Fruit fly (Drosophila melanogaster) whole organism, embryonic: Measurements from ENCODE around the gene BBIP1.
A peak's percentile ranks its signal among the peaks of the same experiment; 100 is the strongest.

Source experiments
- Aef1 ChIP-seq: fragments of 200-800 bp; sonication (Bioruptor generic); IDR thresholded peaks from 3 replicates; pipeline ENCODE4 v1.3.6; 2022; ENCODE audit warnings: missing biosample characterization, missing genetic modification characterization
- Asciz ChIP-seq: fragments of 200-800 bp; sonication (Bioruptor generic); optimal IDR thresholded peaks from 2 replicates; lab custom pipeline; 2017; ENCODE audit warnings: missing biosample characterization, mild to moderate bottlenecking, missing genetic modification characterization, missing genetic modification reagents
- Atf-2 ChIP-seq: fragments of 200-800 bp; sonication (Bioruptor generic); optimal IDR thresholded peaks from 2 replicates; lab custom pipeline; 2016; ENCODE audit warnings: missing biosample characterization, missing genetic modification characterization
- Blimp-1 ChIP-seq: fragments of 200-800 bp; sonication (Bioruptor generic); optimal IDR thresholded peaks from 3 replicates; lab custom pipeline; 2018; ENCODE audit warnings: missing biosample characterization, missing genetic modification characterization, mild to moderate bottlenecking, moderate library complexity, missing genetic modification reagents
- CG11695 ChIP-seq: fragments of 200-800 bp; sonication (Bioruptor generic); IDR thresholded peaks from 3 replicates; pipeline ENCODE4 v1.3.6; 2022; ENCODE audit warnings: missing biosample characterization, missing genetic modification characterization
- CG13624 ChIP-seq: fragments of 200-800 bp; sonication (Bioruptor generic); optimal IDR thresholded peaks from 2 replicates; lab custom pipeline; 2016; ENCODE audit warnings: missing biosample characterization, missing genetic modification characterization
- CG13775 ChIP-seq: fragments of 200-800 bp; sonication (Bioruptor generic); optimal IDR thresholded peaks from 3 replicates; lab custom pipeline; 2017; ENCODE audit warnings: missing biosample characterization, mild to moderate bottlenecking, missing genetic modification characterization
- CG15073 ChIP-seq: fragments of 200-800 bp; sonication (Bioruptor generic); optimal IDR thresholded peaks from 2 replicates; lab custom pipeline; 2016; ENCODE audit warnings: missing biosample characterization, missing genetic modification characterization
- CG15601 ChIP-seq: fragments of 200-800 bp; sonication (Bioruptor generic); optimal IDR thresholded peaks from 3 replicates; lab custom pipeline; 2019; ENCODE audit warnings: missing biosample characterization, mild to moderate bottlenecking, missing genetic modification characterization, moderate library complexity
- CG1647 ChIP-seq: fragments of 200-800 bp; sonication (Bioruptor generic); optimal IDR thresholded peaks from 3 replicates; lab custom pipeline; 2016; ENCODE audit warnings: missing biosample characterization, missing genetic modification characterization
- CG2120 ChIP-seq: fragments of 200-800 bp; sonication (Bioruptor generic); optimal IDR thresholded peaks from 3 replicates; lab custom pipeline; 2016; ENCODE audit warnings: missing biosample characterization, missing genetic modification characterization
- CG2678 ChIP-seq: fragments of 200-800 bp; sonication (Bioruptor generic); optimal IDR thresholded peaks from 3 replicates; lab custom pipeline; 2019; ENCODE audit warnings: missing biosample characterization, mild to moderate bottlenecking, missing genetic modification characterization, moderate library complexity
- CG4328 ChIP-seq: fragments of 200-800 bp; sonication (Bioruptor generic); optimal IDR thresholded peaks from 3 replicates; lab custom pipeline; 2017; ENCODE audit warnings: missing biosample characterization, missing genetic modification reagents, missing genetic modification characterization
- CG4820 ChIP-seq: fragments of 200-800 bp; sonication (Bioruptor generic); optimal IDR thresholded peaks from 3 replicates; lab custom pipeline; 2016; ENCODE audit warnings: missing biosample characterization, missing genetic modification characterization
- CG5245 ChIP-seq: fragments of 200-800 bp; sonication (Bioruptor generic); optimal IDR thresholded peaks from 3 replicates; lab custom pipeline; 2016; ENCODE audit warnings: missing biosample characterization, missing genetic modification characterization
- CG6254 ChIP-seq: fragments of 200-800 bp; sonication (Bioruptor generic); optimal IDR thresholded peaks from 3 replicates; lab custom pipeline; 2017; ENCODE audit warnings: mild to moderate bottlenecking, missing biosample characterization, missing genetic modification reagents, missing genetic modification characterization
- CG6854 ChIP-seq: fragments of 200-800 bp; sonication (Bioruptor generic); optimal IDR thresholded peaks from 3 replicates; lab custom pipeline; 2017; ENCODE audit warnings: missing biosample characterization, mild to moderate bottlenecking, missing genetic modification characterization
- CG7839 ChIP-seq: fragments of 200-800 bp; sonication (Bioruptor generic); optimal IDR thresholded peaks from 3 replicates; lab custom pipeline; 2018; ENCODE audit warnings: missing biosample characterization, mild to moderate bottlenecking, missing genetic modification characterization, moderate library complexity
- CG7987 ChIP-seq: fragments of 200-800 bp; sonication (Bioruptor generic); optimal IDR thresholded peaks from 2 replicates; lab custom pipeline; 2018; ENCODE audit warnings: missing biosample characterization, mild to moderate bottlenecking, missing genetic modification characterization, moderate library complexity
- Deaf1 ChIP-seq: fragments of 200-800 bp; optimal IDR thresholded peaks from 3 replicates; lab custom pipeline; 2019; ENCODE audit warnings: missing biosample characterization, mild to moderate bottlenecking, missing genetic modification characterization, moderate library complexity
- Fer1 ChIP-seq: fragments of 200-800 bp; sonication (Bioruptor generic); optimal IDR thresholded peaks from 2 replicates; lab custom pipeline; 2017; ENCODE audit warnings: missing biosample characterization, mild to moderate bottlenecking, missing genetic modification characterization
- HLH3B ChIP-seq: fragments of 200-800 bp; sonication (Bioruptor generic); IDR thresholded peaks from 2 replicates; pipeline ENCODE4 v1.3.6; 2022; ENCODE audit warnings: missing biosample characterization, missing genetic modification characterization
- Hey ChIP-seq: fragments of 200-800 bp; sonication (Bioruptor generic); optimal IDR thresholded peaks from 3 replicates; lab custom pipeline; 2018; ENCODE audit warnings: missing biosample characterization, mild to moderate bottlenecking, missing genetic modification characterization
- Mes4 ChIP-seq: fragments of 200-800 bp; sonication (Bioruptor generic); optimal IDR thresholded peaks from 2 replicates; lab custom pipeline; 2016; ENCODE audit warnings: missing biosample characterization, missing genetic modification characterization
- NFAT ChIP-seq: fragments of 200-800 bp; sonication (Bioruptor generic); IDR thresholded peaks from 2 replicates; pipeline ENCODE4 v1.3.6; 2022; ENCODE audit warnings: missing biosample characterization, missing genetic modification characterization
- Rx ChIP-seq: fragments of 200-800 bp; sonication (Bioruptor generic); IDR thresholded peaks from 2 replicates; pipeline ENCODE4 v1.3.6; 2022; ENCODE audit warnings: missing biosample characterization, missing genetic modification characterization
- Side ChIP-seq: fragments of 200-800 bp; sonication (Bioruptor generic); optimal IDR thresholded peaks from 2 replicates; lab custom pipeline; 2016; ENCODE audit warnings: missing biosample characterization, missing genetic modification characterization
- Sox102F ChIP-seq: fragments of 200-800 bp; sonication (Bioruptor generic); optimal IDR thresholded peaks from 2 replicates; lab custom pipeline; 2018; ENCODE audit warnings: missing biosample characterization, mild to moderate bottlenecking, missing genetic modification characterization, moderate library complexity
- Stat92E ChIP-seq, 3 experiments: fragments of >200 bp in 2 of 3; fragments of 200-800 bp in 1 of 3; sonication (Bioruptor generic) in 1 of 3; optimal IDR thresholded peaks; 2 replicates each; lab custom pipeline; 2017 to 2019; ENCODE audit warnings: missing biosample characterization in 3 of 3, missing genetic modification characterization in 3 of 3, mild to moderate bottlenecking in 1 of 3, moderate library complexity in 1 of 3
- Vsx1 ChIP-seq: fragments of 200-800 bp; sonication (Bioruptor generic); optimal IDR thresholded peaks from 2 replicates; lab custom pipeline; 2017; ENCODE audit warnings: missing biosample characterization, mild to moderate bottlenecking, missing genetic modification characterization, missing genetic modification reagents
- Xbp1 ChIP-seq: fragments of 200-800 bp; sonication (Bioruptor generic); optimal IDR thresholded peaks from 3 replicates; lab custom pipeline; 2016; ENCODE audit warnings: missing biosample characterization, mild to moderate bottlenecking, missing genetic modification characterization
- bab2 ChIP-seq: fragments of 200-800 bp; sonication (Bioruptor generic); optimal IDR thresholded peaks from 2 replicates; lab custom pipeline; 2016; ENCODE audit warnings: missing biosample characterization, missing genetic modification characterization
- cas ChIP-seq: fragments of 200-800 bp; sonication (Bioruptor generic); IDR thresholded peaks from 2 replicates; pipeline ENCODE4 v1.3.6; 2022; ENCODE audit warnings: missing biosample characterization, missing genetic modification characterization
- exex ChIP-seq: fragments of 200-800 bp; sonication (Bioruptor generic); optimal IDR thresholded peaks from 4 replicates; lab custom pipeline; 2018; ENCODE audit warnings: missing biosample characterization, mild to moderate bottlenecking, missing genetic modification characterization, moderate library complexity
- grn ChIP-seq: fragments of 200-800 bp; sonication (Bioruptor generic); optimal IDR thresholded peaks from 3 replicates; lab custom pipeline; 2017; ENCODE audit warnings: missing biosample characterization, missing genetic modification characterization
- gro ChIP-seq: fragments of 200-800 bp; sonication (Bioruptor generic); optimal IDR thresholded peaks from 2 replicates; lab custom pipeline; 2016; ENCODE audit warnings: missing biosample characterization, missing genetic modification characterization
- lbe ChIP-seq: fragments of 200-800 bp; sonication (Bioruptor generic); optimal IDR thresholded peaks from 2 replicates; lab custom pipeline; 2016; ENCODE audit warnings: missing biosample characterization, mild to moderate bottlenecking, missing genetic modification characterization
- nom ChIP-seq: fragments of 200-800 bp; sonication (Bioruptor generic); optimal IDR thresholded peaks from 2 replicates; lab custom pipeline; 2017; ENCODE audit warnings: missing biosample characterization, missing genetic modification characterization, mild to moderate bottlenecking, moderate library complexity, missing genetic modification reagents
- pum ChIP-seq: fragments of 200-800 bp; sonication (Bioruptor generic); optimal IDR thresholded peaks from 2 replicates; lab custom pipeline; 2016; ENCODE audit warnings: missing biosample characterization, missing genetic modification characterization
- pzg ChIP-seq: fragments of 200-800 bp; sonication (Bioruptor generic); optimal IDR thresholded peaks from 3 replicates; lab custom pipeline; 2018; ENCODE audit warnings: missing biosample characterization, mild to moderate bottlenecking, missing genetic modification characterization, moderate library complexity
- shn ChIP-seq: fragments of 200-800 bp; sonication (Bioruptor generic); optimal IDR thresholded peaks from 3 replicates; lab custom pipeline; 2016; ENCODE audit warnings: missing biosample characterization, missing genetic modification characterization
- sim ChIP-seq: fragments of 200-800 bp; sonication (Bioruptor generic); IDR thresholded peaks from 2 replicates; pipeline ENCODE4 v1.3.6; 2022; ENCODE audit warnings: missing biosample characterization, missing genetic modification characterization
- sna ChIP-seq: fragments of 200-800 bp; sonication (Bioruptor generic); IDR thresholded peaks from 2 replicates; pipeline ENCODE4 v1.3.6; 2022; ENCODE audit warnings: missing biosample characterization, missing genetic modification characterization; ENCODE audit not compliant: partially characterized antibody
- stwl ChIP-seq: fragments of 200-800 bp; sonication (Bioruptor generic); optimal IDR thresholded peaks from 3 replicates; lab custom pipeline; 2018; ENCODE audit warnings: missing biosample characterization, mild to moderate bottlenecking, missing genetic modification characterization, moderate library complexity
- tin ChIP-seq: fragments of 200-800 bp; sonication (Bioruptor generic); optimal IDR thresholded peaks from 3 replicates; lab custom pipeline; 2016; ENCODE audit warnings: missing biosample characterization, missing genetic modification characterization
- tio ChIP-seq: fragments of 200-800 bp; sonication (Bioruptor generic); optimal IDR thresholded peaks from 2 replicates; lab custom pipeline; 2017; ENCODE audit warnings: missing biosample characterization, missing genetic modification characterization, inconsistent platforms
- tll ChIP-seq, 2 experiments: fragments of 200-800 bp in 1 of 2; fragments of >200 bp in 1 of 2; sonication (Bioruptor generic) in 1 of 2; optimal IDR thresholded peaks; 2 replicates each; lab custom pipeline; 2017 to 2019; ENCODE audit warnings: missing biosample characterization in 2 of 2, missing genetic modification characterization in 2 of 2, mild to moderate bottlenecking in 1 of 2, moderate library complexity in 1 of 2
- unpg ChIP-seq: fragments of 200-800 bp; sonication (Bioruptor generic); optimal IDR thresholded peaks from 3 replicates; lab custom pipeline; 2018; ENCODE audit warnings: missing biosample characterization, mild to moderate bottlenecking, missing genetic modification characterization, moderate library complexity
- wdn ChIP-seq: fragments of 200-800 bp; sonication (Bioruptor generic); IDR thresholded peaks from 2 replicates; pipeline ENCODE4 v1.3.6; 2022; ENCODE audit warnings: missing biosample characterization, missing genetic modification characterization

Gene BBIP1

dm6 chr3R:9428189-9428699 lies 24.1 kb downstream of the BBIP1 start (continued):
- TF ChIP-seq Asciz (GFP tag; lab: Kevin White, UChicago), result peak; percentile 64
- no peak for TF ChIP-seq pum
- TF ChIP-seq tll (GFP tag; optimal IDR thresholded peaks at IDR 0.05; lab: Kevin White, UChicago), result peak in 1 of 2 experiments; percentile 24
- no peak for TF ChIP-seq Sox102F
- no peak for TF ChIP-seq tio (GFP tag; lab: Kevin White, UChicago)
- no peak for TF ChIP-seq CG1647
- TF ChIP-seq Hey (tag; lab: Kevin White, UChicago), result peak; percentile 26
- peak; percentile 8 for TF ChIP-seq CG2120 (GFP tag; lab: Kevin White, UChicago)
- peak; percentile 75 for TF ChIP-seq Fer1 (GFP tag; lab: Kevin White, UChicago)
- TF ChIP-seq Blimp-1, result no peak
- TF ChIP-seq CG13624, result no peak
- TF ChIP-seq CG11695 (GFP tag; lab: Robert Waterston, UW), result peak; percentile 49; the same call in 1 of the 3 replicates
- no peak for TF ChIP-seq stwl (tag; lab: Kevin White, UChicago)
- TF ChIP-seq sim (GFP tag; lab: Robert Waterston, UW), result no peak
- no peak for TF ChIP-seq bab2 (GFP tag; lab: Kevin White, UChicago)

- TF ChIP-seq Aef1 (GFP tag; lab: Robert Waterston, UW) (peak; percentile 52; the same call in 1 of the 3 replicates), CG7839 (tag; lab: Kevin White, UChicago) (peak; percentile 72), wdn (GFP tag; lab: Robert Waterston, UW) (no peak), Mes4 (GFP tag; lab: Kevin White, UChicago) (no peak), Stat92E (GFP tag; optimal IDR thresholded peaks at IDR 0.05; lab: Kevin White, UChicago) (no peak), tin (GFP tag; lab: Kevin White, UChicago) (peak; percentile 39), nom (GFP tag; lab: Kevin White, UChicago) (peak; percentile 4), CG6854 (peak; percentile 68), grn (GFP tag; lab: Kevin White, UChicago) (peak; percentile 72), exex (tag; lab: Kevin White, UChicago) (peak; percentile 81), lbe (GFP tag; lab: Kevin White, UChicago) (no peak), CG6254 (GFP tag; lab: Kevin White, UChicago) (peak; percentile 23), Xbp1 (peak; percentile 61), Side (peak; percentile 61), CG13775 (peak; percentile 28), CG4328 (GFP tag; lab: Kevin White, UChicago) (peak; percentile 32), CG15073 (no peak), gro (GFP tag; lab: Kevin White, UChicago) (peak; percentile 69), Atf-2 (GFP tag; lab: Kevin White, UChicago) (peak; percentile 38), HLH3B (GFP tag; lab: Robert Waterston, UW) (peak; percentile 69), CG2678 (tag; lab: Kevin White, UChicago) (peak; percentile 84), CG7987 (peak; percentile 49), shn (GFP tag; lab: Kevin White, UChicago) (peak; percentile 55), NFAT (GFP tag; lab: Robert Waterston, UW) (peak; percentile 78), CG4820 (GFP tag; lab: Kevin White, UChicago) (peak; percentile 16), unpg (GFP tag; lab: Kevin White, UChicago) (peak; percentile 55), Vsx1 (peak; percentile 35), pzg (GFP tag; lab: Kevin White, UChicago) (peak; percentile 15), CG15601 (peak; percentile 66), cas (GFP tag; lab: Robert Waterston, UW) (peak; percentile 47; the same call in 1 of the 2 replicates), CG5245 (peak; percentile 31), Rx (GFP tag; lab: Robert Waterston, UW) (0 out of 2 replicates have a peak, but pooled peaks have one; percentile 17), sna (GFP tag; lab: Robert Waterston, UW) (no peak), Deaf1 (tag; lab: Kevin White, UChicago) (peak; percentile 73)
Measured at dm6 chr3R:9428988-9429387, 24.8 kb downstream of the BBIP1 start.
